Worm (Caenorhabditis elegans) whole organism, L2 larva: ENCODE measurements around the gene K11G9.5.

Experiments used
- aly-2 ChIP-seq: fragments of 150-350 bp; optimal IDR thresholded peaks from 2 replicates; lab custom pipeline; 2014; ENCODE audit warnings: missing biosample characterization, missing genetic modification characterization
- ama-1 ChIP-seq: fragments of 150-350 bp; optimal IDR thresholded peaks from 2 replicates; lab custom pipeline; 2018; ENCODE audit warnings: inconsistent platforms
- lin-39 ChIP-seq: fragments of 150-350 bp; optimal IDR thresholded peaks from 2 replicates; lab custom pipeline; 2014; ENCODE audit warnings: missing biosample characterization, missing genetic modification reagents, missing genetic modification characterization
- nhr-21 ChIP-seq: fragments of 150-350 bp; optimal IDR thresholded peaks from 2 replicates; lab custom pipeline; 2014; ENCODE audit warnings: missing biosample characterization, missing genetic modification characterization
- unc-62 ChIP-seq: fragments of 150-350 bp; optimal IDR thresholded peaks from 2 replicates; lab custom pipeline; 2014; ENCODE audit warnings: missing biosample characterization, missing genetic modification reagents, missing genetic modification characterization
- zag-1 ChIP-seq: fragments of 150-350 bp; optimal IDR thresholded peaks from 2 replicates; lab custom pipeline; 2014; ENCODE audit warnings: missing biosample characterization, missing genetic modification characterization

- TF ChIP-seq aly-2 (tag; lab: Kevin White, UChicago): no peak
- no peak for TF ChIP-seq unc-62 (GFP tag; lab: Kevin White, UChicago)
- TF ChIP-seq nhr-21 (tag; lab: Kevin White, UChicago): no peak
- TF ChIP-seq zag-1: no peak
- TF ChIP-seq lin-39 (tag; lab: Kevin White, UChicago): no peak
- no peak for TF ChIP-seq ama-1 (lab: Kevin White, UChicago)
Observed at ce11 chrV:6691813-6692351, 3.6 kb upstream of the K11G9.5 start, which contains the start of gene mtl-1.
